Worm (Caenorhabditis elegans) whole organism, young adult: ENCODE data around the gene unc-76.

ENCODE experiments used
- C06A6.2 ChIP-seq: fragments of 200-800 bp; sonication (Bioruptor generic); conservative IDR thresholded peaks from 2 replicates; pipeline ENCODE4 v1.3.6; 2022; ENCODE audit warnings: missing genetic modification characterization, missing compliant biosample characterization
- K12H6.12 ChIP-seq: fragments of 200-800 bp; sonication (Bioruptor generic); optimal IDR thresholded peaks from 2 replicates; lab custom pipeline; 2018; ENCODE audit warnings: mild to moderate bottlenecking, missing genetic modification characterization, missing compliant biosample characterization
- Y79H2A.3 ChIP-seq: fragments of 200-800 bp; sonication (Bioruptor generic); conservative IDR thresholded peaks from 2 replicates; pipeline ENCODE4 v1.3.6; 2022; ENCODE audit warnings: missing genetic modification reagents, missing genetic modification characterization, missing compliant biosample characterization
- hlh-26 ChIP-seq: fragments of 200-800 bp; sonication (Bioruptor generic); conservative IDR thresholded peaks from 2 replicates; pipeline ENCODE4 v1.3.6; 2022; ENCODE audit warnings: missing genetic modification reagents, missing genetic modification characterization, missing compliant biosample characterization
- hmg-20 ChIP-seq: fragments of 200-800 bp; sonication (Bioruptor generic); IDR thresholded peaks from 2 replicates; pipeline ENCODE4 v1.3.6; 2022; ENCODE audit warnings: missing genetic modification reagents, missing genetic modification characterization, missing compliant biosample characterization
- hsf-1 ChIP-seq: fragments of 200-800 bp; sonication (Bioruptor generic); IDR thresholded peaks from 2 replicates; pipeline ENCODE4 v1.3.6; 2022; ENCODE audit warnings: missing genetic modification reagents, missing genetic modification characterization, missing compliant biosample characterization
- let-607 ChIP-seq, 2 experiments: fragments of 200-800 bp in 1 of 2; sonication (Bioruptor generic) in 1 of 2; sonication (generic microtip) in 1 of 2; optimal IDR thresholded peaks; 2 replicates each; lab custom pipeline; 2016 to 2018; ENCODE audit warnings: mild to moderate bottlenecking in 2 of 2, missing compliant biosample characterization in 2 of 2, missing genetic modification characterization in 2 of 2, moderate library complexity in 2 of 2, missing genotype in 1 of 2
- nfyb-1 ChIP-seq: fragments of 200-800 bp; sonication (Bioruptor generic); IDR thresholded peaks from 2 replicates; pipeline ENCODE4 v1.3.6; 2022; ENCODE audit warnings: missing genetic modification reagents, missing genetic modification characterization, missing compliant biosample characterization
- nhr-80 ChIP-seq: sonication (generic microtip); optimal IDR thresholded peaks from 2 replicates; lab custom pipeline; 2016; ENCODE audit warnings: missing genetic modification characterization, missing compliant biosample characterization
- pha-4 ChIP-seq: fragments of 150-350 bp; sonication (generic microtip); optimal IDR thresholded peaks from 2 replicates; lab custom pipeline; 2014; ENCODE audit warnings: missing biosample characterization, missing genetic modification reagents, missing genetic modification characterization
- repo-1 ChIP-seq: sonication (generic microtip); optimal IDR thresholded peaks from 2 replicates; lab custom pipeline; 2017; ENCODE audit warnings: mild to moderate bottlenecking, missing genetic modification characterization, missing compliant biosample characterization
- unc-130 ChIP-seq: sonication (generic microtip); optimal IDR thresholded peaks from 2 replicates; lab custom pipeline; 2016; ENCODE audit warnings: missing genetic modification reagents, missing genetic modification characterization, missing compliant biosample characterization
- ztf-22 ChIP-seq: fragments of 200-800 bp; sonication (Bioruptor generic); optimal IDR thresholded peaks from 2 replicates; lab custom pipeline; 2018; ENCODE audit warnings: mild to moderate bottlenecking, missing genetic modification characterization, moderate library complexity, missing compliant biosample characterization
- ztf-6 ChIP-seq: fragments of 200-800 bp; sonication (Bioruptor generic); IDR thresholded peaks from 2 replicates; pipeline ENCODE4 v1.3.6; 2022; ENCODE audit warnings: missing genetic modification reagents, missing genetic modification characterization, missing compliant biosample characterization

ce11 chrV:15072738-15073137, 1.2 kb downstream of the unc-76 start:
- TF ChIP-seq nhr-80 (tag; lab: Kevin White, UChicago) (no peak), pha-4 (tag; lab: Kevin White, UChicago) (no peak), ztf-6 (GFP tag; lab: Robert Waterston, UW) (no peak), hlh-26 (GFP tag; lab: Robert Waterston, UW) (no peak), unc-130 (no peak), hsf-1 (GFP tag; lab: Robert Waterston, UW) (no peak), repo-1 (no peak), hmg-20 (GFP tag; lab: Robert Waterston, UW) (no peak), ztf-22 (GFP tag; lab: Kevin White, UChicago) (no peak), Y79H2A.3 (GFP tag; lab: Robert Waterston, UW) (no peak), K12H6.12 (tag; lab: Kevin White, UChicago) (no peak), C06A6.2 (no peak), let-607 (tag; optimal IDR thresholded peaks at IDR 0.05; lab: Kevin White, UChicago) (no peak), nfyb-1 (no peak)
